Fruit fly (Drosophila melanogaster) whole organism, wandering third instar larva: ENCODE data around the gene CG15143.
A peak's percentile ranks its signal among the peaks of the same experiment; 100 is the strongest.

Experiments
- GATAd ChIP-seq: sonication (Bioruptor generic); optimal IDR thresholded peaks from 2 replicates; lab custom pipeline; 2016; ENCODE audit warnings: missing biosample characterization, missing genetic modification characterization
- Myc ChIP-seq: fragments of >200 bp; optimal IDR thresholded peaks from 2 replicates; lab custom pipeline; 2017
- Sp1 ChIP-seq: fragments of 200-800 bp; sonication (Bioruptor generic); optimal IDR thresholded peaks from 3 replicates; lab custom pipeline; 2019; ENCODE audit warnings: missing biosample characterization, mild to moderate bottlenecking, missing genetic modification characterization, moderate library complexity
- dsf ChIP-seq: sonication (Bioruptor generic); optimal IDR thresholded peaks from 2 replicates; lab custom pipeline; 2016; ENCODE audit warnings: missing biosample characterization, missing genetic modification characterization, borderline replicate concordance
- lola ChIP-seq: fragments of >200 bp; optimal IDR thresholded peaks from 2 replicates; lab custom pipeline; 2017; ENCODE audit warnings: missing biosample characterization, missing genetic modification characterization
- pan ChIP-seq: fragments of >200 bp; optimal IDR thresholded peaks from 2 replicates; lab custom pipeline; 2017
- psq ChIP-seq: fragments of 200-800 bp; sonication (Bioruptor generic); optimal IDR thresholded peaks from 3 replicates; lab custom pipeline; 2017; ENCODE audit warnings: missing biosample characterization, mild to moderate bottlenecking, missing genetic modification characterization, moderate library complexity
- rgr ChIP-seq: fragments of 200-800 bp; sonication (Bioruptor generic); optimal IDR thresholded peaks from 3 replicates; lab custom pipeline; 2016; ENCODE audit warnings: missing biosample characterization, mild to moderate bottlenecking, missing genetic modification characterization
- sage ChIP-seq: fragments of 200-800 bp; sonication (Bioruptor generic); optimal IDR thresholded peaks from 2 replicates; lab custom pipeline; 2016; ENCODE audit warnings: missing biosample characterization, mild to moderate bottlenecking, missing genetic modification characterization
- usp ChIP-seq: fragments of >200 bp; optimal IDR thresholded peaks from 2 replicates; lab custom pipeline; 2017; ENCODE audit warnings: missing biosample characterization, missing genetic modification characterization

- TF ChIP-seq lola (GFP tag; lab: Kevin White, UChicago) (no peak), sage (GFP tag; lab: Kevin White, UChicago) (peak; percentile 94), rgr (GFP tag; lab: Kevin White, UChicago) (peak; percentile 99), dsf (GFP tag; lab: Kevin White, UChicago) (peak; percentile 94), pan (lab: Kevin White, UChicago) (no peak), Sp1 (GFP tag; lab: Kevin White, UChicago) (peak; percentile 97), GATAd (GFP tag; lab: Kevin White, UChicago) (peak; percentile 93), psq (GFP tag; lab: Kevin White, UChicago) (peak; percentile 98), usp (no peak), Myc (no peak)
Observed at dm6 chr2L:17480943-17481580, 43.3 kb downstream of the CG15143 start, which contains the start of the genes fws and Lamtor3.
